Worm (Caenorhabditis elegans) whole organism, late embryonic: ENCODE results near the gene col-98.
A peak's percentile ranks its signal among the peaks of the same experiment; 100 is the strongest.

Experiments
- K02D7.2 ChIP-seq: sonication (generic microtip); optimal IDR thresholded peaks from 2 replicates; lab custom pipeline; 2017; ENCODE audit warnings: mild to moderate bottlenecking, missing genetic modification characterization, missing compliant biosample characterization
- K09A11.1 ChIP-seq: sonication (generic microtip); optimal IDR thresholded peaks from 2 replicates; lab custom pipeline; 2017; ENCODE audit warnings: antibody characterized with exemption, mild to moderate bottlenecking, missing genetic modification characterization, missing compliant biosample characterization; ENCODE audit not compliant: insufficient read depth
- T23F11.4 ChIP-seq: fragments of 200-800 bp; sonication (Bioruptor generic); optimal IDR thresholded peaks from 2 replicates; lab custom pipeline; 2018; ENCODE audit warnings: mild to moderate bottlenecking, missing genetic modification characterization, missing compliant biosample characterization
- Y22D7AL.16 ChIP-seq: sonication (generic microtip); optimal IDR thresholded peaks from 2 replicates; lab custom pipeline; 2016; ENCODE audit warnings: missing genetic modification characterization, missing compliant biosample characterization
- ceh-14 ChIP-seq: sonication (generic microtip); optimal IDR thresholded peaks from 2 replicates; lab custom pipeline; 2016; ENCODE audit warnings: missing genotype, missing genetic modification characterization, missing compliant biosample characterization
- ceh-18 ChIP-seq: sonication (generic microtip); optimal IDR thresholded peaks from 2 replicates; lab custom pipeline; 2016; ENCODE audit warnings: missing genetic modification characterization, missing compliant biosample characterization
- ceh-19 ChIP-seq: fragments of 200-800 bp; sonication (Bioruptor generic); optimal IDR thresholded peaks from 2 replicates; lab custom pipeline; 2018; ENCODE audit warnings: mild to moderate bottlenecking, missing genetic modification characterization, missing compliant biosample characterization
- ceh-2 ChIP-seq: sonication (generic microtip); optimal IDR thresholded peaks from 2 replicates; lab custom pipeline; 2016; ENCODE audit warnings: missing genotype, missing genetic modification characterization, missing compliant biosample characterization
- ceh-30 ChIP-seq: fragments of 150-350 bp; optimal IDR thresholded peaks from 2 replicates; lab custom pipeline; 2014; ENCODE audit warnings: missing biosample characterization, missing genetic modification characterization
- ceh-31 ChIP-seq: sonication (generic microtip); optimal IDR thresholded peaks from 2 replicates; lab custom pipeline; 2016; ENCODE audit warnings: missing genetic modification characterization, missing compliant biosample characterization
- ceh-34 ChIP-seq: sonication (generic microtip); optimal IDR thresholded peaks from 2 replicates; lab custom pipeline; 2016; ENCODE audit warnings: mild to moderate bottlenecking, missing genetic modification characterization, missing compliant biosample characterization
- ceh-45 ChIP-seq: fragments of 200-800 bp; sonication (Bioruptor generic); IDR thresholded peaks from 2 replicates; pipeline ENCODE4 v1.3.6; 2022; ENCODE audit warnings: missing genetic modification reagents, missing genetic modification characterization, missing compliant biosample characterization
- che-1 ChIP-seq: sonication (generic microtip); optimal IDR thresholded peaks from 2 replicates; lab custom pipeline; 2016; ENCODE audit warnings: mild to moderate bottlenecking, missing genetic modification characterization, missing compliant biosample characterization
- dve-1 ChIP-seq: sonication (generic microtip); optimal IDR thresholded peaks from 2 replicates; lab custom pipeline; 2017; ENCODE audit warnings: antibody characterized with exemption, mild to moderate bottlenecking, missing genetic modification characterization, missing compliant biosample characterization
- elt-2 ChIP-seq: sonication (generic microtip); optimal IDR thresholded peaks from 2 replicates; lab custom pipeline; 2016; ENCODE audit warnings: missing genetic modification reagents, missing genetic modification characterization, missing compliant biosample characterization
- elt-4 ChIP-seq: sonication (generic microtip); optimal IDR thresholded peaks from 2 replicates; lab custom pipeline; 2016; ENCODE audit warnings: missing genetic modification characterization, missing compliant biosample characterization
- ets-4 ChIP-seq: sonication (generic microtip); optimal IDR thresholded peaks from 2 replicates; lab custom pipeline; 2016; ENCODE audit warnings: missing genetic modification characterization, missing compliant biosample characterization
- fax-1 ChIP-seq: sonication (generic microtip); optimal IDR thresholded peaks from 2 replicates; lab custom pipeline; 2016; ENCODE audit warnings: missing genotype, missing genetic modification characterization, missing compliant biosample characterization
- fkh-6 ChIP-seq: sonication (generic microtip); optimal IDR thresholded peaks from 2 replicates; lab custom pipeline; 2016; ENCODE audit warnings: missing genetic modification characterization, missing compliant biosample characterization
- gmeb-2 ChIP-seq: sonication (generic microtip); optimal IDR thresholded peaks from 2 replicates; lab custom pipeline; 2016; ENCODE audit warnings: missing genetic modification characterization, inconsistent platforms, missing compliant biosample characterization
- hlh-15 ChIP-seq: sonication (generic microtip); optimal IDR thresholded peaks from 2 replicates; lab custom pipeline; 2016; ENCODE audit warnings: missing genetic modification characterization, missing compliant biosample characterization
- hlh-30 ChIP-seq: sonication (generic microtip); optimal IDR thresholded peaks from 2 replicates; lab custom pipeline; 2017; ENCODE audit warnings: antibody characterized with exemption, missing genetic modification characterization, missing compliant biosample characterization; ENCODE audit not compliant: insufficient read depth
- lin-11 ChIP-seq: fragments of 200-800 bp; sonication (Bioruptor generic); optimal IDR thresholded peaks from 2 replicates; lab custom pipeline; 2018; ENCODE audit warnings: mild to moderate bottlenecking, missing genetic modification characterization, missing compliant biosample characterization
- madf-2 ChIP-seq: sonication (generic microtip); optimal IDR thresholded peaks from 2 replicates; lab custom pipeline; 2017; ENCODE audit warnings: missing genetic modification characterization, missing compliant biosample characterization
- nfya-1 ChIP-seq: sonication (generic microtip); optimal IDR thresholded peaks from 2 replicates; lab custom pipeline; 2017; ENCODE audit warnings: missing genetic modification characterization, mild to moderate bottlenecking, missing compliant biosample characterization, antibody characterized with exemption, moderate library complexity
- odd-2 ChIP-seq: sonication (generic microtip); optimal IDR thresholded peaks from 2 replicates; lab custom pipeline; 2017; ENCODE audit warnings: antibody characterized with exemption, mild to moderate bottlenecking, missing genetic modification characterization, missing compliant biosample characterization
- pag-3 ChIP-seq: sonication (generic microtip); optimal IDR thresholded peaks from 2 replicates; lab custom pipeline; 2016; ENCODE audit warnings: missing compliant biosample characterization, missing genetic modification characterization, borderline replicate concordance
- pax-1 ChIP-seq: fragments of 150-350 bp; optimal IDR thresholded peaks from 2 replicates; lab custom pipeline; 2014; ENCODE audit warnings: missing biosample characterization, missing genetic modification characterization
- pha-2 ChIP-seq: sonication (generic microtip); optimal IDR thresholded peaks from 2 replicates; lab custom pipeline; 2017; ENCODE audit warnings: mild to moderate bottlenecking, missing genetic modification characterization, missing compliant biosample characterization
- pros-1 ChIP-seq: fragments of 150-350 bp; optimal IDR thresholded peaks from 2 replicates; lab custom pipeline; 2014; ENCODE audit warnings: missing biosample characterization, missing genetic modification reagents, missing genetic modification characterization
- ref-2 ChIP-seq: sonication (generic microtip); optimal IDR thresholded peaks from 2 replicates; lab custom pipeline; 2016; ENCODE audit warnings: missing genetic modification characterization, missing compliant biosample characterization
- rnt-1 ChIP-seq: sonication (generic microtip); optimal IDR thresholded peaks from 2 replicates; lab custom pipeline; 2016; ENCODE audit warnings: missing genetic modification characterization, missing compliant biosample characterization
- sdc-2 ChIP-seq: sonication (generic microtip); optimal IDR thresholded peaks from 2 replicates; lab custom pipeline; 2016; ENCODE audit warnings: missing genotype, missing genetic modification characterization, missing compliant biosample characterization
- sox-2 ChIP-seq: fragments of 200-800 bp; sonication (Bioruptor generic); IDR thresholded peaks from 2 replicates; pipeline ENCODE4 v1.3.6; 2022; ENCODE audit warnings: missing genetic modification reagents, missing genetic modification characterization, missing compliant biosample characterization
- sox-4 ChIP-seq: sonication (generic microtip); optimal IDR thresholded peaks from 2 replicates; lab custom pipeline; 2017; ENCODE audit warnings: mild to moderate bottlenecking, missing genetic modification characterization, inconsistent platforms, missing compliant biosample characterization
- tbx-2 ChIP-seq: sonication (generic microtip); optimal IDR thresholded peaks from 2 replicates; lab custom pipeline; 2016; ENCODE audit warnings: missing genetic modification characterization, missing compliant biosample characterization
- unc-42 ChIP-seq: sonication (generic microtip); optimal IDR thresholded peaks from 2 replicates; lab custom pipeline; 2016; ENCODE audit warnings: missing genotype, missing genetic modification characterization, missing compliant biosample characterization
- unc-86 ChIP-seq: sonication (generic microtip); optimal IDR thresholded peaks from 2 replicates; lab custom pipeline; 2016; ENCODE audit warnings: missing genetic modification characterization, missing compliant biosample characterization

Gene col-98

ce11 chrIII:13062989-13063388 is 44.2 kb downstream of the col-98 start:
- TF ChIP-seq pag-3 = no peak
- no peak for TF ChIP-seq pha-2 (tag; lab: Kevin White, UChicago)
- no peak for TF ChIP-seq ceh-30 (tag; lab: Kevin White, UChicago)
- no peak for TF ChIP-seq lin-11
- TF ChIP-seq ceh-45 (GFP tag; lab: Robert Waterston, UW) = no peak
- TF ChIP-seq Y22D7AL.16 (tag; lab: Kevin White, UChicago) = no peak
- no peak for TF ChIP-seq ref-2
- no peak for TF ChIP-seq pax-1 (tag; lab: Kevin White, UChicago)
- no peak for TF ChIP-seq sdc-2
- no peak for TF ChIP-seq ets-4
- no peak for TF ChIP-seq elt-4 (tag; lab: Kevin White, UChicago)
- no peak for TF ChIP-seq K02D7.2 (tag; lab: Kevin White, UChicago)
- TF ChIP-seq elt-2 (tag; lab: Kevin White, UChicago) = no peak
- TF ChIP-seq K09A11.1 = no peak
- TF ChIP-seq ceh-31 (tag; lab: Kevin White, UChicago) = no peak
- no peak for TF ChIP-seq hlh-15 (tag; lab: Kevin White, UChicago)
- TF ChIP-seq sox-4 (tag; lab: Kevin White, UChicago) = no peak
- no peak for TF ChIP-seq nfya-1 (tag; lab: Kevin White, UChicago)

ce11 chrIII:13064213-13065184 is 45.7 kb downstream of the col-98 start:
- no peak for TF ChIP-seq ets-4
- TF ChIP-seq ref-2 = peak; percentile 31
- peak; percentile 28; the same call in 1 of the 2 replicates for TF ChIP-seq sox-2 (GFP tag; lab: Robert Waterston, UW)
- peak; percentile 70 for TF ChIP-seq ceh-14
- TF ChIP-seq hlh-30 (tag; lab: Kevin White, UChicago) = peak; percentile 49
- TF ChIP-seq ceh-31 (tag; lab: Kevin White, UChicago) = peak; percentile 63
- TF ChIP-seq unc-42 (tag; lab: Kevin White, UChicago) = peak; percentile 83
- no peak for TF ChIP-seq ceh-2 (tag; lab: Kevin White, UChicago)

ce11 chrIII:13065694-13066093 is 46.9 kb downstream of the col-98 start:
- TF ChIP-seq ceh-30 (tag; lab: Kevin White, UChicago) (no peak), ceh-45 (GFP tag; lab: Robert Waterston, UW) (no peak), sox-4 (tag; lab: Kevin White, UChicago) (no peak), nfya-1 (tag; lab: Kevin White, UChicago) (no peak), gmeb-2 (tag; lab: Kevin White, UChicago) (no peak), ref-2 (no peak), lin-11 (no peak)

- TF ChIP-seq ceh-18 (tag; lab: Kevin White, UChicago) (no peak), rnt-1 (tag; lab: Kevin White, UChicago) (no peak)
These were observed 48.0 kb downstream of the col-98 start for ce11 chrIII:13066828-13067227.

- peak; percentile 61 for TF ChIP-seq pag-3
- peak; percentile 82 for TF ChIP-seq ceh-14
- peak; percentile 86 for TF ChIP-seq ceh-34 (tag; lab: Kevin White, UChicago)
- peak; percentile 96 for TF ChIP-seq ceh-18 (tag; lab: Kevin White, UChicago)
- TF ChIP-seq elt-2 (tag; lab: Kevin White, UChicago) = peak; percentile 66
- TF ChIP-seq ceh-45 (GFP tag; lab: Robert Waterston, UW) = no peak
- peak; percentile 97 for TF ChIP-seq ceh-31 (tag; lab: Kevin White, UChicago)
- no peak for TF ChIP-seq odd-2 (tag; lab: Kevin White, UChicago)
- peak; percentile 90 for TF ChIP-seq tbx-2 (tag; lab: Kevin White, UChicago)
- TF ChIP-seq T23F11.4 (GFP tag; lab: Kevin White, UChicago) = peak; percentile 77
- peak; percentile 86 for TF ChIP-seq dve-1
- peak; percentile 31 for TF ChIP-seq fax-1 (tag; lab: Kevin White, UChicago)
- peak; percentile 92 for TF ChIP-seq ref-2
- TF ChIP-seq madf-2 (tag; lab: Kevin White, UChicago) = no peak
- peak; percentile 9 for TF ChIP-seq che-1 (tag; lab: Kevin White, UChicago)
- no peak for TF ChIP-seq sox-2 (GFP tag; lab: Robert Waterston, UW)
- peak; percentile 95 for TF ChIP-seq nfya-1 (tag; lab: Kevin White, UChicago)
- TF ChIP-seq fkh-6 (tag; lab: Kevin White, UChicago) = peak; percentile 38
- TF ChIP-seq pros-1 (tag; lab: Kevin White, UChicago) = peak; percentile 70
- TF ChIP-seq unc-86 (tag; lab: Kevin White, UChicago) = peak; percentile 72
- peak; percentile 88 for TF ChIP-seq hlh-30 (tag; lab: Kevin White, UChicago)
- TF ChIP-seq ceh-19 (GFP tag; lab: Kevin White, UChicago) = peak; percentile 66
These were observed 49.3 kb downstream of the col-98 start for ce11 chrIII:13067884-13068767.
